Fruit fly (Drosophila melanogaster) whole organism, embryonic: ENCODE measurements around the gene Sclp.

ENCODE experiments used
- Asciz ChIP-seq: fragments of 200-800 bp; sonication (Bioruptor generic); optimal IDR thresholded peaks from 2 replicates; lab custom pipeline; 2017; ENCODE audit warnings: missing biosample characterization, mild to moderate bottlenecking, missing genetic modification characterization, missing genetic modification reagents
- Atf-2 ChIP-seq: fragments of 200-800 bp; sonication (Bioruptor generic); optimal IDR thresholded peaks from 2 replicates; lab custom pipeline; 2016; ENCODE audit warnings: missing biosample characterization, missing genetic modification characterization
- BEAF-32 ChIP-seq: fragments of 200-800 bp; sonication (Bioruptor generic); optimal IDR thresholded peaks from 3 replicates; lab custom pipeline; 2017; ENCODE audit warnings: missing biosample characterization, missing genetic modification characterization, mild to moderate bottlenecking, moderate library complexity, missing genetic modification reagents
- BtbVII ChIP-seq: fragments of 200-800 bp; sonication (Bioruptor generic); optimal IDR thresholded peaks from 3 replicates; lab custom pipeline; 2017; ENCODE audit warnings: missing biosample characterization, mild to moderate bottlenecking, missing genetic modification characterization
- CG10274 ChIP-seq: fragments of 200-800 bp; sonication (Bioruptor generic); optimal IDR thresholded peaks from 3 replicates; lab custom pipeline; 2017; ENCODE audit warnings: missing biosample characterization, mild to moderate bottlenecking, missing genetic modification characterization
- CG10959 ChIP-seq: fragments of 200-800 bp; sonication (Bioruptor generic); IDR thresholded peaks from 2 replicates; pipeline ENCODE4 v1.3.6; 2022; ENCODE audit warnings: missing biosample characterization, missing genetic modification characterization
- CG11085 ChIP-seq: fragments of 200-800 bp; sonication (Bioruptor generic); IDR thresholded peaks from 2 replicates; pipeline ENCODE4 v1.3.6; 2022; ENCODE audit warnings: missing biosample characterization, missing genetic modification characterization
- CG12236 ChIP-seq: fragments of 200-800 bp; sonication (Bioruptor generic); optimal IDR thresholded peaks from 2 replicates; lab custom pipeline; 2016; ENCODE audit warnings: missing biosample characterization, missing genetic modification characterization
- CG1233 ChIP-seq: fragments of 200-800 bp; sonication (Bioruptor generic); optimal IDR thresholded peaks from 4 replicates; lab custom pipeline; 2018; ENCODE audit warnings: missing biosample characterization, mild to moderate bottlenecking, missing genetic modification characterization
- CG13123 ChIP-seq: fragments of 200-800 bp; sonication (Bioruptor generic); optimal IDR thresholded peaks from 2 replicates; lab custom pipeline; 2016; ENCODE audit warnings: missing biosample characterization, missing genetic modification characterization
- CG13287 ChIP-seq: fragments of 200-800 bp; sonication (Bioruptor generic); IDR thresholded peaks from 2 replicates; pipeline ENCODE4 v1.3.6; 2022; ENCODE audit warnings: missing biosample characterization, missing genetic modification characterization; ENCODE audit not compliant: partially characterized antibody
- CG13894 ChIP-seq: fragments of 200-800 bp; sonication (Bioruptor generic); optimal IDR thresholded peaks from 3 replicates; lab custom pipeline; 2018; ENCODE audit warnings: missing biosample characterization, mild to moderate bottlenecking, missing genetic modification characterization, moderate library complexity
- CG14667 ChIP-seq: fragments of 200-800 bp; sonication (Bioruptor generic); IDR thresholded peaks from 2 replicates; pipeline ENCODE4 v1.3.6; 2022; ENCODE audit warnings: missing biosample characterization, missing genetic modification characterization
- CG17186 ChIP-seq: fragments of 200-800 bp; sonication (Bioruptor generic); optimal IDR thresholded peaks from 3 replicates; lab custom pipeline; 2017; ENCODE audit warnings: missing biosample characterization, missing genetic modification reagents, missing genetic modification characterization
- CG17359 ChIP-seq: fragments of 200-800 bp; sonication (Bioruptor generic); optimal IDR thresholded peaks from 3 replicates; lab custom pipeline; 2018; ENCODE audit warnings: missing biosample characterization, mild to moderate bottlenecking, missing genetic modification characterization, moderate library complexity
- CG2116 ChIP-seq: fragments of 200-800 bp; sonication (Bioruptor generic); optimal IDR thresholded peaks from 3 replicates; lab custom pipeline; 2018; ENCODE audit warnings: missing biosample characterization, mild to moderate bottlenecking, missing genetic modification characterization
- CG2120 ChIP-seq: fragments of 200-800 bp; sonication (Bioruptor generic); optimal IDR thresholded peaks from 3 replicates; lab custom pipeline; 2016; ENCODE audit warnings: missing biosample characterization, missing genetic modification characterization
- CG32532 ChIP-seq: fragments of 200-800 bp; sonication (Bioruptor generic); IDR thresholded peaks from 2 replicates; pipeline ENCODE4 v1.3.6; 2022; ENCODE audit warnings: missing biosample characterization, missing genetic modification characterization
- CG3726 ChIP-seq: fragments of 200-800 bp; sonication (Bioruptor generic); IDR thresholded peaks from 3 replicates; pipeline ENCODE4, ENCODE4 v1.3.6; 2022; ENCODE audit warnings: missing biosample characterization, missing genetic modification characterization
- CG7963 ChIP-seq: fragments of 200-800 bp; sonication (Bioruptor generic); IDR thresholded peaks from 3 replicates; pipeline ENCODE4 v1.3.6; 2022; ENCODE audit warnings: missing biosample characterization, missing genetic modification characterization; ENCODE audit not compliant: partially characterized antibody
- CG9215 ChIP-seq: fragments of 200-800 bp; sonication (Bioruptor generic); IDR thresholded peaks from 2 replicates; pipeline ENCODE4 v1.3.6; 2022; ENCODE audit warnings: missing biosample characterization, missing genetic modification characterization
- CG9437 ChIP-seq: fragments of 200-800 bp; sonication (Bioruptor generic); optimal IDR thresholded peaks from 2 replicates; lab custom pipeline; 2018; ENCODE audit warnings: missing biosample characterization, mild to moderate bottlenecking, missing genetic modification characterization
- Camta ChIP-seq: fragments of 200-800 bp; sonication (Bioruptor generic); optimal IDR thresholded peaks from 2 replicates; lab custom pipeline; 2016; ENCODE audit warnings: missing biosample characterization, missing genetic modification characterization
- Chrac-16 ChIP-seq: fragments of 200-800 bp; sonication (Bioruptor generic); optimal IDR thresholded peaks from 3 replicates; lab custom pipeline; 2016; ENCODE audit warnings: missing biosample characterization, missing genetic modification characterization
- H15 ChIP-seq: fragments of 200-800 bp; sonication (Bioruptor generic); IDR thresholded peaks from 3 replicates; pipeline ENCODE4 v1.3.6; 2022; ENCODE audit warnings: missing biosample characterization, missing genetic modification characterization
- HHEX ChIP-seq: fragments of 200-800 bp; sonication (Bioruptor generic); optimal IDR thresholded peaks from 3 replicates; lab custom pipeline; 2017; ENCODE audit warnings: missing biosample characterization, mild to moderate bottlenecking, missing genetic modification characterization, missing genetic modification reagents
- Hsf ChIP-seq: fragments of 200-800 bp; sonication (Bioruptor generic); optimal IDR thresholded peaks from 3 replicates; lab custom pipeline; 2016; ENCODE audit warnings: missing biosample characterization, missing genetic modification characterization
- Kr ChIP-seq: fragments of 200-800 bp; sonication (Bioruptor generic); optimal IDR thresholded peaks from 2 replicates; lab custom pipeline; 2017; ENCODE audit warnings: missing biosample characterization, mild to moderate bottlenecking, missing genetic modification characterization
- Myb ChIP-seq: fragments of 200-800 bp; sonication (Bioruptor generic); optimal IDR thresholded peaks from 2 replicates; lab custom pipeline; 2016; ENCODE audit warnings: missing biosample characterization, missing genetic modification characterization
- NC2α ChIP-seq: fragments of 200-800 bp; sonication (Bioruptor generic); optimal IDR thresholded peaks from 2 replicates; lab custom pipeline; 2016; ENCODE audit warnings: missing biosample characterization, missing genetic modification characterization
- Nf-YC ChIP-seq: fragments of 200-800 bp; optimal IDR thresholded peaks from 3 replicates; lab custom pipeline; 2019; ENCODE audit warnings: missing biosample characterization, mild to moderate bottlenecking, missing genetic modification characterization, moderate library complexity
- Oaz ChIP-seq: fragments of 200-800 bp; sonication (Bioruptor generic); IDR thresholded peaks from 2 replicates; pipeline ENCODE4 v1.3.6; 2022; ENCODE audit warnings: missing biosample characterization, missing genetic modification characterization
- Rfx ChIP-seq: fragments of 200-800 bp; sonication (Bioruptor generic); IDR thresholded peaks from 2 replicates; pipeline ENCODE4 v1.3.6; 2022; ENCODE audit warnings: missing biosample characterization, missing genetic modification characterization
- amos ChIP-seq: fragments of 200-800 bp; sonication (Bioruptor generic); IDR thresholded peaks from 2 replicates; pipeline ENCODE4 v1.3.6; 2022; ENCODE audit warnings: missing biosample characterization, missing genetic modification characterization; ENCODE audit not compliant: partially characterized antibody
- bbx ChIP-seq: fragments of 200-800 bp; sonication (Bioruptor generic); IDR thresholded peaks from 2 replicates; pipeline ENCODE4 v1.3.6; 2022; ENCODE audit warnings: missing biosample characterization, missing genetic modification characterization; ENCODE audit not compliant: partially characterized antibody
- bigmax ChIP-seq: fragments of 200-800 bp; sonication (Bioruptor generic); optimal IDR thresholded peaks from 2 replicates; lab custom pipeline; 2018; ENCODE audit warnings: missing biosample characterization, mild to moderate bottlenecking, missing genetic modification characterization
- br ChIP-seq: fragments of >200 bp; optimal IDR thresholded peaks from 2 replicates; lab custom pipeline; 2017
- corto ChIP-seq: fragments of 200-800 bp; sonication (Bioruptor generic); optimal IDR thresholded peaks from 2 replicates; lab custom pipeline; 2016; ENCODE audit warnings: missing biosample characterization, mild to moderate bottlenecking, missing genetic modification characterization, moderate library complexity
- crc ChIP-seq: fragments of 200-800 bp; sonication (Bioruptor generic); optimal IDR thresholded peaks from 2 replicates; lab custom pipeline; 2016; ENCODE audit warnings: missing biosample characterization, missing genetic modification characterization
- da ChIP-seq: fragments of 200-800 bp; sonication (Bioruptor generic); optimal IDR thresholded peaks from 2 replicates; lab custom pipeline; 2016; ENCODE audit warnings: missing biosample characterization, missing genetic modification characterization
- dm ChIP-seq: fragments of 200-800 bp; sonication (Bioruptor generic); optimal IDR thresholded peaks from 3 replicates; lab custom pipeline; 2016; ENCODE audit warnings: missing biosample characterization, missing genetic modification characterization
- fd3F ChIP-seq: fragments of 200-800 bp; sonication (Bioruptor generic); optimal IDR thresholded peaks from 2 replicates; lab custom pipeline; 2018; ENCODE audit warnings: missing biosample characterization, mild to moderate bottlenecking, missing genetic modification characterization, moderate library complexity
- gfzf ChIP-seq: fragments of 200-800 bp; sonication (Bioruptor generic); optimal IDR thresholded peaks from 2 replicates; lab custom pipeline; 2016; ENCODE audit warnings: missing biosample characterization, mild to moderate bottlenecking, missing genetic modification characterization, moderate library complexity
- jigr1 ChIP-seq: fragments of 200-800 bp; sonication (Bioruptor generic); IDR thresholded peaks from 3 replicates; pipeline ENCODE4 v1.3.6; 2022; ENCODE audit warnings: missing biosample characterization, missing genetic modification characterization
- maf-S ChIP-seq: fragments of 200-800 bp; sonication (Bioruptor generic); optimal IDR thresholded peaks from 2 replicates; lab custom pipeline; 2016; ENCODE audit warnings: missing biosample characterization, missing genetic modification characterization
- mam ChIP-seq: fragments of 200-800 bp; sonication (Bioruptor generic); optimal IDR thresholded peaks from 3 replicates; lab custom pipeline; 2016; ENCODE audit warnings: missing biosample characterization, missing genetic modification characterization
- mirr ChIP-seq: fragments of 200-800 bp; sonication (Bioruptor generic); optimal IDR thresholded peaks from 3 replicates; lab custom pipeline; 2018; ENCODE audit warnings: missing biosample characterization, mild to moderate bottlenecking, missing genetic modification characterization
- pho ChIP-seq: fragments of 200-800 bp; sonication (Bioruptor generic); optimal IDR thresholded peaks from 2 replicates; lab custom pipeline; 2016; ENCODE audit warnings: missing biosample characterization, missing genetic modification characterization
- pnt ChIP-seq: fragments of 200-800 bp; sonication (Bioruptor generic); optimal IDR thresholded peaks from 3 replicates; lab custom pipeline; 2016; ENCODE audit warnings: missing biosample characterization, missing genetic modification characterization
- sc ChIP-seq, 3 experiments: fragments of >200 bp in 2 of 3; fragments of 200-800 bp in 1 of 3; sonication (Bioruptor generic) in 1 of 3; optimal IDR thresholded peaks; 2 replicates in 2 of 3; 3 replicates in 1 of 3; lab custom pipeline; 2017; ENCODE audit warnings: mild to moderate bottlenecking in 1 of 3, missing biosample characterization in 1 of 3, missing genetic modification characterization in 1 of 3, missing genetic modification reagents in 1 of 3
- sr ChIP-seq: fragments of 200-800 bp; sonication (Bioruptor generic); IDR thresholded peaks from 3 replicates; pipeline ENCODE4 v1.3.6; 2022; ENCODE audit warnings: missing biosample characterization, missing genetic modification characterization
- zfh2 ChIP-seq: fragments of 200-800 bp; sonication (Bioruptor generic); optimal IDR thresholded peaks from 2 replicates; lab custom pipeline; 2016; ENCODE audit warnings: missing biosample characterization, missing genetic modification characterization

Gene Sclp

dm6 chrX:11905144-11905543, 19.3 kb downstream of the Sclp start, which contains the start of gene Upf1 (continued):
- no peak for TF ChIP-seq CG9215
- TF ChIP-seq CG17186 (GFP tag; lab: Kevin White, UChicago), result peak; percentile 22
- TF ChIP-seq da, result no peak
- no peak for TF ChIP-seq Oaz (GFP tag; lab: Robert Waterston, UW)
- no peak for TF ChIP-seq CG11085
- peak; percentile 44 for TF ChIP-seq CG2120 (GFP tag; lab: Kevin White, UChicago)
- TF ChIP-seq Camta (GFP tag; lab: Kevin White, UChicago), result no peak
- TF ChIP-seq sr (GFP tag; lab: Robert Waterston, UW), result no peak
- TF ChIP-seq CG12236 (GFP tag; lab: Kevin White, UChicago), result no peak
- no peak for TF ChIP-seq maf-S
- no peak for TF ChIP-seq Chrac-16 (GFP tag; lab: Kevin White, UChicago)
- TF ChIP-seq Nf-YC (tag; lab: Kevin White, UChicago), result no peak
- no peak for TF ChIP-seq crc (GFP tag; lab: Kevin White, UChicago)
- peak; percentile 89 for TF ChIP-seq BEAF-32
- TF ChIP-seq mirr, result no peak
- TF ChIP-seq Asciz (GFP tag; lab: Kevin White, UChicago), result no peak
- TF ChIP-seq zfh2 (GFP tag; lab: Kevin White, UChicago), result no peak
- TF ChIP-seq CG32532 (GFP tag; lab: Robert Waterston, UW), result no peak
- TF ChIP-seq CG14667 (GFP tag; lab: Robert Waterston, UW), result no peak
- no peak for TF ChIP-seq CG17359 (tag; lab: Kevin White, UChicago)
- no peak for TF ChIP-seq CG3726
- TF ChIP-seq mam (GFP tag; lab: Kevin White, UChicago), result peak; percentile 30
- no peak for TF ChIP-seq CG13894 (tag; lab: Kevin White, UChicago)
- TF ChIP-seq CG7963 (GFP tag; lab: Robert Waterston, UW), result peak; percentile 83
- TF ChIP-seq CG9437 (GFP tag; lab: Kevin White, UChicago), result no peak
- no peak for TF ChIP-seq pnt (GFP tag; lab: Kevin White, UChicago)
- TF ChIP-seq CG10959, result no peak
- TF ChIP-seq CG2116 (GFP tag; lab: Kevin White, UChicago), result peak; percentile 36
- TF ChIP-seq NC2α (GFP tag; lab: Kevin White, UChicago), result no peak
- no peak for TF ChIP-seq Kr (GFP tag; lab: Kevin White, UChicago)
- peak; percentile 8 for TF ChIP-seq gfzf (GFP tag; lab: Kevin White, UChicago)
- no peak for TF ChIP-seq HHEX (GFP tag; lab: Kevin White, UChicago)
- TF ChIP-seq CG10274 (GFP tag; lab: Kevin White, UChicago), result no peak
- no peak for TF ChIP-seq sc (optimal IDR thresholded peaks at IDR 0.05; lab: Kevin White, UChicago)
- no peak for TF ChIP-seq sc (GFP tag; optimal IDR thresholded peaks at IDR 0.05; lab: Kevin White, UChicago)
- no peak for TF ChIP-seq fd3F (GFP tag; lab: Kevin White, UChicago)
- no peak for TF ChIP-seq CG13123 (GFP tag; lab: Kevin White, UChicago)
- TF ChIP-seq dm (GFP tag; lab: Kevin White, UChicago), result peak; percentile 15
- peak; percentile 94 for TF ChIP-seq amos (GFP tag; lab: Robert Waterston, UW)
- TF ChIP-seq Rfx, result peak; percentile 54; the same call in 1 of the 2 replicates
- no peak for TF ChIP-seq bigmax (GFP tag; lab: Kevin White, UChicago)
- TF ChIP-seq BtbVII (GFP tag; lab: Kevin White, UChicago), result no peak
- no peak for TF ChIP-seq CG1233
- no peak for TF ChIP-seq Atf-2 (GFP tag; lab: Kevin White, UChicago)
- TF ChIP-seq Myb (GFP tag; lab: Kevin White, UChicago), result no peak
- peak; percentile 93 for TF ChIP-seq bbx (GFP tag; lab: Robert Waterston, UW)
- no peak; the same call in 2 of the 3 replicates for TF ChIP-seq jigr1
- TF ChIP-seq corto (GFP tag; lab: Kevin White, UChicago), result no peak
- TF ChIP-seq H15, result no peak
- peak; percentile 90 for TF ChIP-seq CG13287 (GFP tag; lab: Robert Waterston, UW)
- TF ChIP-seq br (lab: Kevin White, UChicago), result no peak
- no peak for TF ChIP-seq pho (GFP tag; lab: Kevin White, UChicago)
- TF ChIP-seq Hsf, result peak; percentile 2
